Fruit fly (Drosophila melanogaster): Measurements from ENCODE around the gene Coq5.

DNA sequence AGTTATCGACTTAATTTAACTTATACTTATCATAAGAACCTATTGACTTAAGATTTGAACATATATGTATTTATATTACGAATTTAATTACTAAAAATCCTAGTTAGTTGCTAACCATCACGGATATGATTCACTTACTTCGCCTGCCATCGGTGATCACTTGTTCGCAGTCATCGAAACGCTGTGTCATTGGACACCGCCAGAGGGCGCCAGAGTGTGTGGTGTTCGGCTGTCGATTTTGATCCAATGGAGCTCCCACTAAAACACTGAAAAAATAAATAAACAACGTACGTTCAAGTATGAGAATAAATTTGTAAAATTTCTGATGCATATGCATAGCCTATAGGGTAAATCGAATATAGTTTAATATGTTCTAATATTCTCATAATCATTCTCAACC lies 30.5 kb upstream of the Coq5 start:
- no peak for TF ChIP-seq Vsx2 (GFP tag; optimal IDR thresholded peaks at IDR 0.05; ENCODE audit: partially characterized antibody)
- TF ChIP-seq CG9705 (GFP tag; optimal IDR thresholded peaks at IDR 0.05) = no peak
- no peak for TF ChIP-seq dsf (GFP tag; optimal IDR thresholded peaks at IDR 0.05; ENCODE audit: borderline replicate concordance)
- TF ChIP-seq lola (GFP tag; optimal IDR thresholded peaks at IDR 0.05) = no peak
- no peak for TF ChIP-seq usp (GFP tag; optimal IDR thresholded peaks at IDR 0.05)
- no peak for TF ChIP-seq Hr78 (GFP tag; optimal IDR thresholded peaks at IDR 0.05)
- TF ChIP-seq sage (GFP tag; optimal IDR thresholded peaks at IDR 0.05) = no peak
- TF ChIP-seq psq (GFP tag; optimal IDR thresholded peaks at IDR 0.05) = no peak
- TF ChIP-seq Abd-B (GFP tag; optimal IDR thresholded peaks at IDR 0.05) = no peak
- TF ChIP-seq Myc (optimal IDR thresholded peaks at IDR 0.05) = no peak
- TF ChIP-seq Dfd (GFP tag; optimal IDR thresholded peaks at IDR 0.05) = no peak
- no peak for TF ChIP-seq fru (GFP tag; optimal IDR thresholded peaks at IDR 0.05)
- TF ChIP-seq pan (optimal IDR thresholded peaks at IDR 0.05) = no peak
- TF ChIP-seq h (GFP tag; optimal IDR thresholded peaks at IDR 0.05) = no peak

Data from whole organism, wandering third instar larva.